Fruit fly (Drosophila melanogaster) Kc167 (cell line): ENCODE data around the gene CSN5.

ENCODE experiments used
- Myc ChIP-seq: fragments of >200 bp; optimal IDR thresholded peaks from 2 replicates; lab custom pipeline; 2017; ENCODE audit warnings: missing external identifiers
- psq ChIP-seq: fragments of >200 bp; optimal IDR thresholded peaks from 2 replicates; lab custom pipeline; 2017; ENCODE audit warnings: missing external identifiers

DNA sequence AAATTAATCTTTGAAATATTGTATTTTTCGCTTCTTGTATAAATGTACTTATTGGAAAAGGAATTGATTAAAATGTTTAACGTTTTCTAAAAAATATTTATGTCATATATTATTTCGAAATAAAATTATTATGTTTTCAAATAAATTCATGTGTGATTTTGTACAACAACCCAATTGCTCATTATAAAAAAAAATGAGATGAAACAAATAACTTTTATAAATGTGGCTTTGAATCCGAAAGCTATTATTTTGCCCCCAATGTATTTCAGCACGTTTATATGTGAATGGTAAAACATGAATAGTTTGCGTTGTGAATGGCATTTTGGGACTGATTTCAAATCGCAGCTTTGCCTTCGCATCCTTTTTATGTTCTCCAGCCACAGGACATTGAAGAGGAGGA is 35.3 kb upstream of the CSN5 start, which contains the start of gene CG14881:
- no peak for TF ChIP-seq Myc
- no peak for TF ChIP-seq psq (lab: Kevin White, UChicago)
